Worm (Caenorhabditis elegans) whole organism, early embryonic: ENCODE measurements around the gene pigb-1.

Experiments
- F13C5.2 ChIP-seq: sonication (generic microtip); optimal IDR thresholded peaks from 2 replicates; lab custom pipeline; 2017; ENCODE audit warnings: mild to moderate bottlenecking, missing genetic modification characterization, inconsistent platforms, missing compliant biosample characterization
- ama-1 ChIP-seq: fragments of 150-350 bp; optimal IDR thresholded peaks from 2 replicates; lab custom pipeline; 2014
- ceh-36 ChIP-seq: sonication (generic microtip); optimal IDR thresholded peaks from 2 replicates; lab custom pipeline; 2016; ENCODE audit warnings: missing genetic modification characterization, inconsistent platforms, missing compliant biosample characterization
- flt-1 ChIP-seq: fragments of 200-800 bp; sonication (Bioruptor generic); IDR thresholded peaks from 2 replicates; pipeline ENCODE4 v1.3.6; 2022; ENCODE audit warnings: missing genetic modification characterization, missing compliant biosample characterization

ce11 chrII:4945695-4946094 lies 47.2 kb downstream of the pigb-1 start, which contains the start of the genes gldi-11 and ZK546.2:
- TF ChIP-seq ama-1, result no peak
- TF ChIP-seq ceh-36, result no peak
- TF ChIP-seq flt-1 (GFP tag; lab: Robert Waterston, UW), result no peak
- TF ChIP-seq F13C5.2 (tag; lab: Kevin White, UChicago), result no peak
